Fruit fly (Drosophila melanogaster) Kc167 (cell line): ENCODE data around the gene CG3527.

ENCODE experiments used
- Myc ChIP-seq: fragments of >200 bp; optimal IDR thresholded peaks from 2 replicates; lab custom pipeline; 2017; ENCODE audit warnings: missing external identifiers
- Sin3A ChIP-seq: fragments of >200 bp; optimal IDR thresholded peaks from 2 replicates; lab custom pipeline; 2018; ENCODE audit warnings: missing external identifiers
- h ChIP-seq: fragments of >200 bp; optimal IDR thresholded peaks from 3 replicates; lab custom pipeline; 2018; ENCODE audit warnings: missing external identifiers
- insv ChIP-seq: fragments of >200 bp; optimal IDR thresholded peaks from 3 replicates; lab custom pipeline; 2018; ENCODE audit warnings: missing external identifiers
- psq ChIP-seq: fragments of >200 bp; optimal IDR thresholded peaks from 2 replicates; lab custom pipeline; 2017; ENCODE audit warnings: missing external identifiers
- ttk ChIP-seq: sonication (Bioruptor generic); optimal IDR thresholded peaks from 2 replicates; lab custom pipeline; 2017; ENCODE audit warnings: missing external identifiers

CG3527 gene

dm6 chrX:4548611-4549120, 3.1 kb upstream of the CG3527 start, which contains the start of the genes Usf and CG15912:
Gene Usf, minus strand, starts transcription at chrX:4548794.
Gene CG15912, plus strand, starts transcription at chrX:4549070.
- no peak for TF ChIP-seq h (lab: Kevin White, UChicago)
- TF ChIP-seq Myc (lab: Kevin White, UChicago), result no peak
- TF ChIP-seq ttk (lab: Kevin White, UChicago), result no peak
- no peak for TF ChIP-seq psq (lab: Kevin White, UChicago)
- TF ChIP-seq Sin3A, result no peak
- TF ChIP-seq insv, result no peak

DNA sequence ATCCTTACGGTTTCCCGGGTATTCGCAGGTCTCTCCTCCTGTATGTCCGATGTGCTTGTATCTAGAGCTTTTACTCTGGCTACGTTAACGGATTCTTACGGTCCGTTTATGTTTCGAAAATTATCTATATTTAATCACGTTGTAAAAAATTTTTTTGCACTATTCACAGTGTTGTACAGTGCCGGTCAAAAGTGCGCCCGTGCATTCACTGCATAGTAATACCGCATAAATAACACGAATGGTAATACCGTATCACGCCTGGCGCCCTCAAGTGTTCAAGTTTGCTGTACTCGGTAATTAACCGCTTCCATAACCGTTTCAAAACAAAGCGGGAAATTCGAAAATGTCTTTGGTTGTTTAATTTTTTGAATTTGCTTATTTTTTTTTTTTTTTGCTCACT, 2.2 kb downstream of the CG3527 start, which contains the start of gene CG11444:
TSS of gene CG11444 (minus strand) at position 400 of the 400 bp plus-strand sequence.
- no peak for TF ChIP-seq ttk (lab: Kevin White, UChicago)
- TF ChIP-seq psq (lab: Kevin White, UChicago), result no peak
- no peak for TF ChIP-seq insv
- TF ChIP-seq Myc (lab: Kevin White, UChicago), result no peak
- no peak for TF ChIP-seq h (lab: Kevin White, UChicago)
- TF ChIP-seq Sin3A, result no peak

DNA sequence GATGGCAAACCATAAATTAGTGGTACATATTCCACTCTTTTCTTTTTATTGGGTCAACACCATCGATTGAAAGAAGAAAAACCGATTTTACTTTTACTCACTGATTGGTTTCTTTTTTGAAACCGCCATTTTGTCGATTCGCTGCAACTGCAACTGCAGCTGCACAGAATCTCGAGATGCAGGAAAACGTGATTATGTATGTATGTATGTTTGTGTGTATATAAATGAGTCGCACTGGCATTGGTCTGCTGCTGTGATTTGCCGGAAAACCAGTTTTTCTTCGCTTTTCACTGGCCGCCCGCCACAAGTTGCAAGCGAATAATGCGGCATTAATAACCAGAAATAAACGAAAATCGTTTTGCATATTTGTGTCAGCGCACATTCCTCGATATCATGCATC, 2.9 kb downstream of the CG3527 start:
- no peak for TF ChIP-seq h (lab: Kevin White, UChicago)
- TF ChIP-seq Sin3A, result no peak
- TF ChIP-seq psq (lab: Kevin White, UChicago), result no peak
- TF ChIP-seq ttk (lab: Kevin White, UChicago), result no peak
- no peak for TF ChIP-seq Myc (lab: Kevin White, UChicago)
- no peak for TF ChIP-seq insv

- TF ChIP-seq Myc (lab: Kevin White, UChicago) (no peak), h (lab: Kevin White, UChicago) (no peak), Sin3A (no peak), insv (no peak), psq (lab: Kevin White, UChicago) (no peak), ttk (lab: Kevin White, UChicago) (no peak)
These were observed 4.1 kb downstream of the CG3527 start for dm6 chrX:4555833-4556232.

- no peak for TF ChIP-seq psq (lab: Kevin White, UChicago)
- TF ChIP-seq Sin3A, result no peak
- no peak for TF ChIP-seq insv
- no peak for TF ChIP-seq h (lab: Kevin White, UChicago)
- no peak for TF ChIP-seq Myc (lab: Kevin White, UChicago)
- no peak for TF ChIP-seq ttk (lab: Kevin White, UChicago)
These were observed 6.0 kb downstream of the CG3527 start, which contains the start of gene CG3546 for dm6 chrX:4557772-4558171. Gene CG3546, plus strand, starts transcription at chrX:4558072.

- TF ChIP-seq Sin3A (no peak), h (lab: Kevin White, UChicago) (no peak), Myc (lab: Kevin White, UChicago) (no peak), psq (lab: Kevin White, UChicago) (no peak), insv (no peak), ttk (lab: Kevin White, UChicago) (no peak)
These were observed 8.5 kb downstream of the CG3527 start for dm6 chrX:4560182-4560845.

DNA sequence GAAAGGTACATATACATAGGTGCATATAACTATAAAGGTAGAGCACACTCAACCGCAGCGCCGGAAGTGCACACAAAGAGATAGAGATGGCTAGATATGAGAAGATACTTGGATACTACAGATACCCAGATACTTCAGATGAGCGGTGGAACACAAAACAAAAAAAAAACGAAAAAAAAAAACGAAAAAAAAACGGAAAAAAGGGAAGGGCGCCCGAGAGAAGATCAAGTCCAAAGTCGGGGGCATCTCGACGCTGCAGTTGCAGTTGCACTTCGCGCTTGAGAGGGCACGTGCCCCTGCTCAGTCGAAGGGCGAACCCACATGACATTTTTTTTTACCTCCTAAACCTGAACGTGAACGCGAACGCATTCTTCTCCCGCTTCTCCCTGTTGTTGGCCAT, 12.2 kb downstream of the CG3527 start:
- TF ChIP-seq psq (lab: Kevin White, UChicago) (no peak), insv (no peak)

- no peak for TF ChIP-seq psq (lab: Kevin White, UChicago)
- no peak for TF ChIP-seq Myc (lab: Kevin White, UChicago)
- TF ChIP-seq Sin3A, result no peak
- TF ChIP-seq h (lab: Kevin White, UChicago), result no peak
- no peak for TF ChIP-seq ttk (lab: Kevin White, UChicago)
- TF ChIP-seq insv, result no peak
These were observed 13.2 kb downstream of the CG3527 start for dm6 chrX:4564962-4565361.

DNA sequence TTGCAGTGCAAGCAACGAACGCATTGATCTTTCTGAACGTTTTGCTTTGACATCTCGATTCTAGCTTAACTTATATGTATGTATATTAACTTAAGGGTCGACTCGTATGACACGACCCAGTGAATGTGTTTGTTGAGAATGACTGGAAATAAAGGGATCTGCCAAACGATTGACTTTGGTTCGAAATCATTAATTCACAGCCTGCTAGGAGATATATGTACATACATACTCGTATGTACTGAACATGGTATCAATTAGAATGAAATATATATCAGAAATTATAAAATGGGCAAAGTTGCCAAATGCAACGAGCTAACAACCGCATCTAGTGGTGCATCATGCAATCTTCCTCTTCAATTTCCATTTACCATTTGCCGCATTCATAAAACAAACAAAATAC, 20.1 kb downstream of the CG3527 start, which contains the start of gene CG12684:
TSS of gene CG12684 (minus strand) at position 101 of the 400 bp plus-strand sequence.
- TF ChIP-seq ttk (lab: Kevin White, UChicago), result no peak
- no peak for TF ChIP-seq Sin3A
- TF ChIP-seq insv, result no peak
- TF ChIP-seq h (lab: Kevin White, UChicago), result no peak
- TF ChIP-seq Myc (lab: Kevin White, UChicago), result no peak
- TF ChIP-seq psq (lab: Kevin White, UChicago), result no peak

DNA sequence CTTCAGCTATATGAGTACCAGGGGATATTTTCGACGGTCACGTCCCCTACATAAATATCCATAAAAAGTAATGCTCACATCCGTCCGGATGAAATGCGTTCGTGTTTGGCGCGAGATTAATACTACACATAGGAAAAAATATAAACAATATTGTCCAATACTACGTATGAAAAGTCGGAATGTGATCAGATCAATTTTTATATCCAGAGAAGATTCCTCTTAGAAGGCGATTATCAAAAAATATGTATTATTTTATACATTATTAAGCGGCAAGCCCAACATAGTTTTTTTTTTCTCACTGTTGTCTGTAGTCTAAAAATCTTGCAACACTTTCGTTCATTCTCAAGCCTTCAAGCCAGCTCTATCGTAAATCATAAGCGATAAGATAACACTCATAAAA, 22.2 kb downstream of the CG3527 start:
- TF ChIP-seq ttk (lab: Kevin White, UChicago) (no peak), h (lab: Kevin White, UChicago) (no peak)

DNA sequence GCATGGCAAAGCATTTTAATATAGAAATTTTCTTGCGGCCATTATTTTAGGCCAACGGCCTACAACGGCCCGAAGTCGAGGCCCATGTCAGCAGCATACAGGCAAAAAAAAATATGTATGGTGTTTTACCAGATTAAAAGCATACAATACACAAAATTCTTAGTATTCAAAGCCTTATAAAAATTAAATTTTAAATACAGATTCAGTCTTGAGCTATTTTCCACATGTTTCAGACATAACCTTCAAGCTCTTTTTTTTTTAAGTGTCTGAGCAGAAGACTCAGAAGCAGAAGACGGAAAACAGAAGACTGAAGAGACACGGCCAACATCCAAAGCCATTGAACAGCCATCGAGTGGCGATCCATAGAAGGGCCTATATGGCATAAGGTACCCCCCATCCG, 30.0 kb downstream of the CG3527 start:
- TF ChIP-seq insv (no peak), Myc (lab: Kevin White, UChicago) (no peak), Sin3A (no peak), psq (lab: Kevin White, UChicago) (no peak), h (lab: Kevin White, UChicago) (no peak), ttk (lab: Kevin White, UChicago) (no peak)

dm6 chrX:4582422-4582821, 30.6 kb downstream of the CG3527 start:
- TF ChIP-seq insv, result no peak
- TF ChIP-seq Sin3A, result no peak
- no peak for TF ChIP-seq ttk (lab: Kevin White, UChicago)
- no peak for TF ChIP-seq h (lab: Kevin White, UChicago)
- no peak for TF ChIP-seq Myc (lab: Kevin White, UChicago)
- no peak for TF ChIP-seq psq (lab: Kevin White, UChicago)

DNA sequence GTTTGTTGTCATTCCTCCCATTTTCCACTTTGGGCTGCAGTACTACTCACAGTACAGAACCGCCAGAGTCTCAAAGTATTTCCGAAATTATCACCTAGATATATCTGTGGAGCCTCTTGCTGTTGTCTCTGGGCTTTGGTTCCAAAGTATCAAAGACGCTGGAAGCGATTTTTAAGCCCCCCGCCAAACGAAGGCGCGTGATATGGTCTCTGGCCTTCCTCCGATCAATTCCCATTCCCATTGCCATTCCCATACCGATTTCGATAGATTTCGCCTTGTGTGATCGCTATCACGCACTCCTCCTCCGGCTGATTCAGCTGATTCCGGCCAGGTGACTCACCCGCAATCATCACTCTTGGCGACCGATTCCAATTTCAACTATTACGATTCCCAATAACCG, 35.8 kb downstream of the CG3527 start:
- TF ChIP-seq ttk (lab: Kevin White, UChicago), result no peak
- TF ChIP-seq h (lab: Kevin White, UChicago), result no peak
- TF ChIP-seq Sin3A, result no peak
- no peak for TF ChIP-seq psq (lab: Kevin White, UChicago)
- TF ChIP-seq insv, result no peak
- TF ChIP-seq Myc (lab: Kevin White, UChicago), result no peak
